Worm (Caenorhabditis elegans): Measurements from ENCODE around the gene cisd-3.1.

Gene cisd-3.1

ce11 chrIII:4553316-4553715, 10.6 kb downstream of the cisd-3.1 start, which contains the start of gene imph-1:
Gene imph-1 (plus strand): TSS chrIII:4553616.
- TF ChIP-seq pha-4 (tag; optimal IDR thresholded peaks at IDR 0.05) = no peak
- no peak for TF ChIP-seq fos-1 (tag; optimal IDR thresholded peaks at IDR 0.05)
- TF ChIP-seq unc-39 (tag; optimal IDR thresholded peaks at IDR 0.05) = no peak
- no peak for TF ChIP-seq nhr-76 (tag; optimal IDR thresholded peaks at IDR 0.05)
- no peak for TF ChIP-seq R02D3.7 (tag; optimal IDR thresholded peaks at IDR 0.05)
- TF ChIP-seq ztf-4 (tag; optimal IDR thresholded peaks at IDR 0.05) = no peak
- no peak for TF ChIP-seq lin-15B (tag; optimal IDR thresholded peaks at IDR 0.05)

ce11 chrIII:4555345-4555744, 12.7 kb downstream of the cisd-3.1 start:
- TF ChIP-seq nfya-1 (tag; optimal IDR thresholded peaks at IDR 0.05; ENCODE audit: insufficient read depth) (peak; percentile 50), hmg-11 (tag; optimal IDR thresholded peaks at IDR 0.05) (peak; percentile 12), lin-15B (tag; optimal IDR thresholded peaks at IDR 0.05) (no peak), lin-39 (tag; optimal IDR thresholded peaks at IDR 0.05) (peak; percentile 16), ztf-11 (tag; optimal IDR thresholded peaks at IDR 0.05) (no peak)

- TF ChIP-seq ceh-28 (tag; optimal IDR thresholded peaks at IDR 0.05) (peak; percentile 83), ama-1 (optimal IDR thresholded peaks at IDR 0.05) (peak; percentile 83), sea-2 (GFP tag; optimal IDR thresholded peaks at IDR 0.05) (peak; percentile 89), lsy-12 (tag; optimal IDR thresholded peaks at IDR 0.05) (peak; percentile 81), ceh-9 (tag; optimal IDR thresholded peaks at IDR 0.05) (no peak), nhr-237 (tag; optimal IDR thresholded peaks at IDR 0.05) (no peak), hmg-11 (tag; optimal IDR thresholded peaks at IDR 0.05) (peak; percentile 98), mml-1 (tag; optimal IDR thresholded peaks at IDR 0.05) (no peak), pqm-1 (tag; optimal IDR thresholded peaks at IDR 0.05) (peak; percentile 14), nhr-43 (tag; optimal IDR thresholded peaks at IDR 0.05; ENCODE audit: poor library complexity, severe bottlenecking) (peak; percentile 69), aly-2 (tag; optimal IDR thresholded peaks at IDR 0.05) (no peak), egl-5 (tag; optimal IDR thresholded peaks at IDR 0.05) (peak; percentile 90), eor-1 (tag; optimal IDR thresholded peaks at IDR 0.05) (no peak), pha-4 (tag; optimal IDR thresholded peaks at IDR 0.05) (peak; percentile 83), lin-15B (tag; optimal IDR thresholded peaks at IDR 0.05) (peak; percentile 32), fkh-2 (tag; optimal IDR thresholded peaks at IDR 0.05) (no peak), lin-39 (tag; optimal IDR thresholded peaks at IDR 0.05) (peak; percentile 72), elt-1 (tag; optimal IDR thresholded peaks at IDR 0.05) (no peak), R02D3.7 (tag; optimal IDR thresholded peaks at IDR 0.05) (peak; percentile 65), zag-1 (tag; optimal IDR thresholded peaks at IDR 0.05) (no peak), fkh-10 (GFP tag; optimal IDR thresholded peaks at IDR 0.05) (no peak), unc-62 (GFP tag; optimal IDR thresholded peaks at IDR 0.05) (peak; percentile 75), ceh-82 (tag; optimal IDR thresholded peaks at IDR 0.05) (peak; percentile 63), mdl-1 (tag; optimal IDR thresholded peaks at IDR 0.05) (peak; percentile 11), snpc-4 (tag; optimal IDR thresholded peaks at IDR 0.05) (peak; percentile 36), nhr-77 (tag; optimal IDR thresholded peaks at IDR 0.05) (no peak), nhr-11 (tag; optimal IDR thresholded peaks at IDR 0.05) (no peak), elt-3 (tag; optimal IDR thresholded peaks at IDR 0.05) (peak in 1 of 3 experiments; percentile 60), jun-1 (tag; optimal IDR thresholded peaks at IDR 0.05) (peak; percentile 60), ztf-4 (tag; optimal IDR thresholded peaks at IDR 0.05) (peak; percentile 56), elt-2 (tag; optimal IDR thresholded peaks at IDR 0.05) (peak; percentile 52), nhr-23 (tag; optimal IDR thresholded peaks at IDR 0.05) (peak; percentile 95), tbx-2 (tag; optimal IDR thresholded peaks at IDR 0.05) (peak; percentile 34), nfya-1 (tag; optimal IDR thresholded peaks at IDR 0.05; ENCODE audit: insufficient read depth) (peak; percentile 94), nhr-25 (tag; optimal IDR thresholded peaks at IDR 0.05) (peak; percentile 97), ztf-11 (tag; optimal IDR thresholded peaks at IDR 0.05) (no peak)
Observed at ce11 chrIII:4560393-4560890, 17.8 kb downstream of the cisd-3.1 start.

- TF ChIP-seq nhr-11 (tag; optimal IDR thresholded peaks at IDR 0.05) (no peak), skn-1 (tag; optimal IDR thresholded peaks at IDR 0.05) (no peak), snpc-4 (tag; optimal IDR thresholded peaks at IDR 0.05) (no peak), fkh-2 (tag; optimal IDR thresholded peaks at IDR 0.05) (no peak), egl-5 (tag; optimal IDR thresholded peaks at IDR 0.05) (no peak), pqm-1 (tag; optimal IDR thresholded peaks at IDR 0.05) (peak; percentile 14), sea-2 (GFP tag; optimal IDR thresholded peaks at IDR 0.05) (no peak), ceh-9 (tag; optimal IDR thresholded peaks at IDR 0.05) (no peak), ztf-4 (tag; optimal IDR thresholded peaks at IDR 0.05) (no peak), nhr-237 (tag; optimal IDR thresholded peaks at IDR 0.05) (no peak), elt-3 (tag; optimal IDR thresholded peaks at IDR 0.05) (no peak), lin-15B (tag; optimal IDR thresholded peaks at IDR 0.05) (no peak), unc-62 (GFP tag; optimal IDR thresholded peaks at IDR 0.05) (no peak), ama-1 (optimal IDR thresholded peaks at IDR 0.05) (no peak), elt-2 (tag; optimal IDR thresholded peaks at IDR 0.05) (peak; percentile 26), fkh-10 (GFP tag; optimal IDR thresholded peaks at IDR 0.05) (no peak), ceh-16 (tag; optimal IDR thresholded peaks at IDR 0.05) (no peak), mml-1 (tag; optimal IDR thresholded peaks at IDR 0.05) (no peak), nhr-25 (tag; optimal IDR thresholded peaks at IDR 0.05) (no peak), pha-4 (tag; optimal IDR thresholded peaks at IDR 0.05) (peak; percentile 79), lsy-12 (tag; optimal IDR thresholded peaks at IDR 0.05) (no peak), elt-1 (tag; optimal IDR thresholded peaks at IDR 0.05) (no peak), nhr-67 (tag; optimal IDR thresholded peaks at IDR 0.05) (no peak), mdl-1 (tag; optimal IDR thresholded peaks at IDR 0.05) (no peak), aly-2 (tag; optimal IDR thresholded peaks at IDR 0.05) (no peak), eor-1 (tag; optimal IDR thresholded peaks at IDR 0.05) (no peak)
Observed at ce11 chrIII:4561286-4561685, 18.6 kb downstream of the cisd-3.1 start.

Data from whole organism, L3 larva.